Worm (Caenorhabditis elegans): ENCODE results near the gene fbxa-158.

ce11 chrII:1616382-1616781 is 4.7 kb downstream of the fbxa-158 start, which contains the start of gene fbxa-165:
- TF ChIP-seq dao-5 (tag; optimal IDR thresholded peaks at IDR 0.05) (no peak), him-1 (tag; optimal IDR thresholded peaks at IDR 0.05) (no peak)
